Fruit fly (Drosophila melanogaster) ovary, adult (tissue): ENCODE data around the gene msn.
A peak's percentile ranks its signal among the peaks of the same experiment; 100 is the strongest.

Source experiments
- CG17801 ChIP-seq: fragments of 200-800 bp; optimal IDR thresholded peaks from 2 replicates; lab custom pipeline; 2019; ENCODE audit warnings: missing biosample characterization, mild to moderate bottlenecking, missing genetic modification characterization, moderate library complexity; ENCODE audit not compliant: partially characterized antibody

msn gene

dm6 chr3L:2551137-2551676, 35.1 kb downstream of the msn start:
- no peak for TF ChIP-seq CG17801

dm6 chr3L:2548932-2549331, 37.4 kb downstream of the msn start:
- no peak for TF ChIP-seq CG17801

dm6 chr3L:2545913-2546312, 40.4 kb downstream of the msn start:
- TF ChIP-seq CG17801, result no peak

- TF ChIP-seq CG17801, result no peak
These were observed 41.3 kb downstream of the msn start for dm6 chr3L:2545077-2545453.

dm6 chr3L:2544435-2545076, 41.8 kb downstream of the msn start:
- no peak for TF ChIP-seq CG17801

dm6 chr3L:2541361-2541760, 45.0 kb downstream of the msn start:
- TF ChIP-seq CG17801, result no peak

dm6 chr3L:2536969-2537600, 49.3 kb downstream of the msn start:
- TF ChIP-seq CG17801, result peak; percentile 14

dm6 chr3L:2533732-2534073, 52.6 kb downstream of the msn start:
- TF ChIP-seq CG17801, result no peak

dm6 chr3L:2533000-2533731, 53.2 kb downstream of the msn start:
- no peak for TF ChIP-seq CG17801

dm6 chr3L:2532377-2532776, 54.0 kb downstream of the msn start:
- TF ChIP-seq CG17801, result no peak

dm6 chr3L:2531386-2532176, 54.8 kb downstream of the msn start:
- TF ChIP-seq CG17801, result peak; percentile 55

dm6 chr3L:2530635-2531034, 55.7 kb downstream of the msn start:
- TF ChIP-seq CG17801, result no peak

dm6 chr3L:2530090-2530489, 56.2 kb downstream of the msn start:
- TF ChIP-seq CG17801, result no peak

dm6 chr3L:2526873-2527272, 59.5 kb downstream of the msn start, which contains the start of gene CG32295:
Gene CG32295 (minus strand): TSS chr3L:2526973.
- no peak for TF ChIP-seq CG17801

dm6 chr3L:2515197-2515596, 71.1 kb downstream of the msn start:
- TF ChIP-seq CG17801, result no peak
